Worm (Caenorhabditis elegans): ENCODE data around the gene nlp-46.

nlp-46 gene

DNA sequence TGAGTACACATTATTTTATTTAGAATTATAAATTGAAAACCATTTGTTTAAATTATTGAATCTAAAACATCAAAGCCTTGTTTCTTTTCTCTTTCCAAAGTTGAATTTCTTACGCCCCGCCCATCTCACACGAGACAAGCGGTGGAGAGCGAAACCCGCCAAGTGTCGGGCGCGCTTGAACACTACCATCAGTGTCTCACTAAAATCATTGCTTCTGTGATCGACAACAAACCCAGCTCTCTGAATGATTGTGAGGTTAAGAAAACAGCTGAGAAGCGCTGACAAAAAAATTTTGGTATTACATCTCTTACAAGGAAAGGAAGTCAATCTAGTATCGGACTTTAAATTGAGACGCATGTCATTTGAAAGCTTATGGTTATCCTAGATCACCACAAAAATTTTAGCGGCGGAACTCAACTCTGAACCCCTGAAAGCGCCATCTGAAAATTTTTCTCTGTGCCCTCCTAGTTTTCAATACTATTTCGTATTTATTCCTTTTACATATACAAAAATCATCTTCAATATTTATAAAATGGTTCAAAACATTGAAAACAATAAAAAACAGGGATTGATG is 14.9 kb downstream of the nlp-46 start (continued):
- TF ChIP-seq nhr-237 (tag; optimal IDR thresholded peaks at IDR 0.05) (no peak), ceh-82 (tag; optimal IDR thresholded peaks at IDR 0.05) (no peak), aly-2 (tag; optimal IDR thresholded peaks at IDR 0.05) (no peak), fos-1 (tag; optimal IDR thresholded peaks at IDR 0.05) (peak; percentile 57), sma-9 (GFP tag; optimal IDR thresholded peaks at IDR 0.05) (peak; percentile 86), sma-9 (tag; optimal IDR thresholded peaks at IDR 0.05) (no peak), dmd-4 (tag; optimal IDR thresholded peaks at IDR 0.05) (no peak)

DNA sequence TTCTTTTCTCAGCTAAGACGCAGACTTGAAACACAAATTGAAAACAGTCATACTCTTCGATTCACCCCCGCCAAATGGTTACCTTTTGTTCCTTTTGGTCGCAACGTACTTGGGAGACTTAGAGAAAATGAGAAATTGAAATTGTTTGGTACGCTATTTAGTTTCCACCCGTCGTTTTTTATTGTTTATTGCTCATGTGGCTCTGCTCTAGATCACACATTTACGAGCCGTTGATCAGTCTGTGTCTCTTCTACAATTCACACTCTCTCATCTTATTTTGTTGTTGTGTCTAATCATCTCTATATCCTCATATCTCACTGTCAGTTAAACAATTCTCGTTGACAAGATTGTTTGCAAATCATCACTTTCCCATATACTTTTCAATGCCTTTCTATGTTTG is 18.1 kb downstream of the nlp-46 start:
- TF ChIP-seq sma-9 (GFP tag; optimal IDR thresholded peaks at IDR 0.05) (peak; percentile 19), sma-9 (tag; optimal IDR thresholded peaks at IDR 0.05) (no peak), ztf-11 (tag; optimal IDR thresholded peaks at IDR 0.05) (no peak), lin-13 (GFP tag; optimal IDR thresholded peaks at IDR 0.05) (no peak), fos-1 (tag; optimal IDR thresholded peaks at IDR 0.05) (no peak), zag-1 (tag; optimal IDR thresholded peaks at IDR 0.05) (no peak), nhr-129 (tag; optimal IDR thresholded peaks at IDR 0.05) (peak; percentile 44), unc-55 (GFP tag; optimal IDR thresholded peaks at IDR 0.05) (no peak), snpc-4 (tag; optimal IDR thresholded peaks at IDR 0.05) (no peak), lin-39 (tag; optimal IDR thresholded peaks at IDR 0.05) (no peak)

DNA sequence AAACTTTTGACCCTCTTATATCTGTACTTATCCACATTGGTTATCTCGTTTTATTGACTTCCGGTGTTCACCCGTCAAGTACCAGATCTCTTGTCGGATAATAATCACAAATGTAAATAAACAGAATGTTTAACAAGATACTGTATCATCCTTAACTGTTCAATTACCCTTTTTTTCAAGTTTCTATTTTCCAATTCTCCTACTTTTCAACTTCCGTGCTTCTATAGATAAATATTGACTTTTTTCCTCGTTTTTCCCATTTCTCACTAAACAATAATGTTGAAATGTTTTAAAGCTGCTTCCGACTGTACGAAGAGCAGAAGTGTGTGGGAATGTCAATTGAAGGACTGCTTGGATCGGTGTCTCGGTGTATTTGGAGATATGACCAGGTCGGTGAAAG is 19.2 kb downstream of the nlp-46 start, which contains the start of gene inx-11:
Gene inx-11 (plus strand): TSS at position 301 of the 400 bp plus-strand sequence.
- no peak for TF ChIP-seq nhr-12 (tag; optimal IDR thresholded peaks at IDR 0.05)
- TF ChIP-seq F13H6.1 (tag; optimal IDR thresholded peaks at IDR 0.05), result peak; percentile 20

DNA sequence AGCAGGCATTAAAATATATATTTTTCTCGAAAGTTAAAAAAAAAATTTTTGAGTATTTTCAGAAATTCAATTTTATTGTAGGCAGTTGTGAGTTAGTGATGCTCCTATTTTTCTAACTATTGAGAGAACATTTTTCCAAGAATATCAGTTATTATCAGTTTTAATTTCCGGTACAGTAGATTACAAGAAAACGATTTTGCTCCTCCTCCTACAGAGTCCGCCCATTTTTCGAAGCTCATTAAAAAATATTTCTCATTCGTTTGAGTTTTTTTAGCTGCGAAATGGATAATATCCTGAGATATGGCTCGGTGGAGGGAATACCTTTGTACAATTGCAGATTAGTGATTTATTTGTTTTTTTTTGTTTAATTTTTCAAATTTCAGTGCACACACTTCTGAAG is 21.5 kb downstream of the nlp-46 start, which contains the start of gene srt-39:
Gene srt-39 (plus strand): TSS at position 301 of the 400 bp plus-strand sequence.
- TF ChIP-seq peb-1 (tag; optimal IDR thresholded peaks at IDR 0.05), result no peak
- no peak for TF ChIP-seq ztf-4 (tag; optimal IDR thresholded peaks at IDR 0.05)
- no peak for TF ChIP-seq aly-2 (tag; optimal IDR thresholded peaks at IDR 0.05)
- no peak for TF ChIP-seq unc-55 (GFP tag; optimal IDR thresholded peaks at IDR 0.05)
- TF ChIP-seq lsy-2 (tag; optimal IDR thresholded peaks at IDR 0.05), result no peak
- no peak for TF ChIP-seq dmd-4 (tag; optimal IDR thresholded peaks at IDR 0.05)
- TF ChIP-seq snpc-4 (tag; optimal IDR thresholded peaks at IDR 0.05), result no peak
- no peak for TF ChIP-seq lin-39 (tag; optimal IDR thresholded peaks at IDR 0.05)
- no peak for TF ChIP-seq blmp-1 (tag; optimal IDR thresholded peaks at IDR 0.05; ENCODE audit: insufficient read depth)
- TF ChIP-seq crh-2 (tag; optimal IDR thresholded peaks at IDR 0.05), result no peak
- no peak for TF ChIP-seq unc-62 (GFP tag; optimal IDR thresholded peaks at IDR 0.05)
- TF ChIP-seq alr-1 (tag; optimal IDR thresholded peaks at IDR 0.05), result no peak

DNA sequence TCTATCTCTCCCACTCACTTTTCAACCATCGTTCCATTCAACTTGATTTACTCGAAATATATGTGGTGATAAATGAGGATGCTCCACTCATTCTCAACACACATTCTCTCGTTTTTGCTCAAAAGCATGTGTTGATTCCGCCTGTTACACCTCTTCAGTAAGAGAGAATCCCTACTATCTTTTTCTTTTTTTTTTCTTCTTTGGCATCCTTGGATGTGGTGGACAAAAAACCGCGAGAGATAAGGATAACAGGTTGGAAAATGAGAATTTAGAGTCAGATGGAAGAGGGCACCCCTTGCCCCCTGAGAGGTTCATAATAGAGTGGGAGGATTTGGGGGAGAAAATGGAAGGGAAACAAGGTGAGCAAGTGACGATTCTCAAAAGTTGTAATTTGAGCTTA is 27.1 kb downstream of the nlp-46 start:
- no peak for TF ChIP-seq elt-1 (tag; optimal IDR thresholded peaks at IDR 0.05)
- TF ChIP-seq aly-2 (tag; optimal IDR thresholded peaks at IDR 0.05), result no peak
- no peak for TF ChIP-seq nhr-6 (tag; optimal IDR thresholded peaks at IDR 0.05)
- no peak for TF ChIP-seq blmp-1 (tag; optimal IDR thresholded peaks at IDR 0.05; ENCODE audit: insufficient read depth)
- no peak for TF ChIP-seq ZK546.5 (tag; optimal IDR thresholded peaks at IDR 0.05)
- peak; percentile 61 for TF ChIP-seq C34F6.9 (tag; optimal IDR thresholded peaks at IDR 0.05)
- TF ChIP-seq ztf-4 (tag; optimal IDR thresholded peaks at IDR 0.05), result no peak
- no peak for TF ChIP-seq nhr-25 (tag; optimal IDR thresholded peaks at IDR 0.05)
- peak; percentile 17 for TF ChIP-seq sma-9 (GFP tag; optimal IDR thresholded peaks at IDR 0.05)
- TF ChIP-seq sma-9 (tag; optimal IDR thresholded peaks at IDR 0.05), result no peak
- no peak for TF ChIP-seq nhr-21 (tag; optimal IDR thresholded peaks at IDR 0.05)
- no peak for TF ChIP-seq alr-1 (tag; optimal IDR thresholded peaks at IDR 0.05)
- TF ChIP-seq gmeb-1 (tag; optimal IDR thresholded peaks at IDR 0.05), result no peak
- peak; percentile 59 for TF ChIP-seq F13H6.1 (tag; optimal IDR thresholded peaks at IDR 0.05)
- TF ChIP-seq crh-2 (tag; optimal IDR thresholded peaks at IDR 0.05), result no peak
- TF ChIP-seq skn-1 (tag; optimal IDR thresholded peaks at IDR 0.05), result no peak
- no peak for TF ChIP-seq snpc-4 (tag; optimal IDR thresholded peaks at IDR 0.05)
- TF ChIP-seq lin-39 (tag; optimal IDR thresholded peaks at IDR 0.05), result no peak
- no peak for TF ChIP-seq ceh-82 (tag; optimal IDR thresholded peaks at IDR 0.05)
- TF ChIP-seq lsy-2 (tag; optimal IDR thresholded peaks at IDR 0.05), result peak in 1 of 2 experiments; percentile 28
- TF ChIP-seq nhr-129 (tag; optimal IDR thresholded peaks at IDR 0.05), result peak; percentile 47
- TF ChIP-seq mab-5 (tag; optimal IDR thresholded peaks at IDR 0.05), result no peak
- TF ChIP-seq nhr-11 (tag; optimal IDR thresholded peaks at IDR 0.05), result no peak
- no peak for TF ChIP-seq ztf-1 (GFP tag; conservative IDR thresholded peaks at IDR 0.05)
- TF ChIP-seq dmd-4 (tag; optimal IDR thresholded peaks at IDR 0.05), result no peak
- TF ChIP-seq nhr-10 (tag; optimal IDR thresholded peaks at IDR 0.05), result no peak
- no peak for TF ChIP-seq sem-4 (tag; optimal IDR thresholded peaks at IDR 0.05)
- no peak for TF ChIP-seq nhr-12 (tag; optimal IDR thresholded peaks at IDR 0.05)
- TF ChIP-seq fos-1 (tag; optimal IDR thresholded peaks at IDR 0.05), result no peak
- no peak for TF ChIP-seq R02D3.7 (tag; optimal IDR thresholded peaks at IDR 0.05)
- TF ChIP-seq elt-3 (tag; optimal IDR thresholded peaks at IDR 0.05), result no peak
- no peak for TF ChIP-seq mbf-1 (tag; optimal IDR thresholded peaks at IDR 0.05)
- no peak for TF ChIP-seq ceh-16 (tag; optimal IDR thresholded peaks at IDR 0.05)

Data from whole organism, L2 larva.